Worm (Caenorhabditis elegans) whole organism, L3 larva: ENCODE data around the gene lnp-1.
"Not testable (repeated sequence)": the region's sequence is repeated elsewhere in the genome, so short reads cannot be mapped to it uniquely, and the experiment has no call there.

Experiments used
- ZK546.5 ChIP-seq: sonication (generic microtip); optimal IDR thresholded peaks from 2 replicates; lab custom pipeline; 2017; ENCODE audit warnings: missing biosample characterization, missing genetic modification characterization
- aly-2 ChIP-seq: fragments of 150-350 bp; optimal IDR thresholded peaks from 2 replicates; lab custom pipeline; 2014; ENCODE audit warnings: missing biosample characterization, missing genetic modification characterization
- ama-1 ChIP-seq: fragments of 150-350 bp; optimal IDR thresholded peaks from 2 replicates; lab custom pipeline; 2018
- elt-2 ChIP-seq: sonication (generic microtip); optimal IDR thresholded peaks from 2 replicates; lab custom pipeline; 2016; ENCODE audit warnings: missing genetic modification reagents, mild to moderate bottlenecking, missing genetic modification characterization, missing compliant biosample characterization
- lsy-12 ChIP-seq: sonication (generic microtip); optimal IDR thresholded peaks from 2 replicates; lab custom pipeline; 2016; ENCODE audit warnings: mild to moderate bottlenecking, missing genetic modification characterization, missing compliant biosample characterization
- mdl-1 ChIP-seq: fragments of 150-350 bp; optimal IDR thresholded peaks from 2 replicates; lab custom pipeline; 2014; ENCODE audit warnings: missing biosample characterization, missing genetic modification characterization
- nfya-1 ChIP-seq: sonication (generic microtip); optimal IDR thresholded peaks from 2 replicates; lab custom pipeline; 2017; ENCODE audit warnings: missing genetic modification characterization, mild to moderate bottlenecking, missing compliant biosample characterization, antibody characterized with exemption, moderate library complexity; ENCODE audit not compliant: insufficient read depth
- nhr-23 ChIP-seq: fragments of 150-350 bp; optimal IDR thresholded peaks from 2 replicates; lab custom pipeline; 2014; ENCODE audit warnings: missing biosample characterization, missing genetic modification reagents, missing genetic modification characterization
- nhr-28 ChIP-seq: fragments of 150-350 bp; optimal IDR thresholded peaks from 2 replicates; lab custom pipeline; 2014; ENCODE audit warnings: missing biosample characterization, missing genetic modification characterization
- nhr-77 ChIP-seq: fragments of 150-350 bp; optimal IDR thresholded peaks from 2 replicates; lab custom pipeline; 2014; ENCODE audit warnings: missing biosample characterization, missing genetic modification characterization
- pqm-1 ChIP-seq: fragments of 150-350 bp; optimal IDR thresholded peaks from 2 replicates; lab custom pipeline; 2017; ENCODE audit warnings: missing biosample characterization, missing genetic modification characterization, inconsistent platforms
- skn-1 ChIP-seq: fragments of 150-350 bp; optimal IDR thresholded peaks from 2 replicates; lab custom pipeline; 2014; ENCODE audit warnings: missing biosample characterization, missing genetic modification characterization
- tbx-2 ChIP-seq: sonication (generic microtip); optimal IDR thresholded peaks from 2 replicates; lab custom pipeline; 2016; ENCODE audit warnings: mild to moderate bottlenecking, missing genetic modification characterization, missing compliant biosample characterization
- unc-62 ChIP-seq: fragments of 150-350 bp; sonication (generic microtip); optimal IDR thresholded peaks from 4 replicates; lab custom pipeline; 2014; ENCODE audit warnings: missing biosample characterization, missing genetic modification reagents, missing genetic modification characterization

DNA sequence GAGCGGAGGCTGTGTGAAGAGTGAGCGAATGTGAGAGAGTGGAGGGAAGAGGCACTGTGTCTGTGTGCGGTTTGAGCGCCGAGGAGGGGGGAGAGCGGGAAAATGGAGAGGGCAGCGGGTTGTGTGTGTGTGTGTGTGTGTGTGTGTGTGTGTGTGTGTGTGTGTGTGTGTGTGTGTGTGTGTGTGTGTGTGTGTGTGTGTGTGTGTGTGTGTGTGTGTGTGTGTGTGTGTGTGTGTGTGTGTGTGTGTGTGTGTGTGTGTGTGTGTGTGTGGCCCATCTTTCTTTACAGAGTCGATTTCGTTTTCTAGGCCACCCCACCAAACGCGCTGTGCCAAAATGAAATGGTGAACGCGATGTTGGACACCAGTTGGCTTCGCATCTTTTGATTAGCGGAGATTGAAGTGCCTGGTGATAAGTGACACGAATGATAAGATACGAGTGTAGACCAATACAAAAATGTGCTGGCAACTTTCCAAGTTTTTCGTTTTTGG lies 17.9 kb downstream of the lnp-1 start:
- TF ChIP-seq pqm-1 (tag; lab: Kevin White, UChicago) (peak; percentile 5), nfya-1 (tag; lab: Kevin White, UChicago) (peak; percentile 53), lsy-12 (tag; lab: Kevin White, UChicago) (peak; percentile 95), nhr-23 (tag; lab: Kevin White, UChicago) (peak; percentile 8), elt-2 (peak; percentile 93), tbx-2 (tag; lab: Kevin White, UChicago) (peak; percentile 14)
- TF ChIP-seq unc-62; nhr-77 (tag; lab: Kevin White, UChicago); ama-1 (lab: Kevin White, UChicago); nhr-28 (tag; lab: Kevin White, UChicago); aly-2 (tag; lab: Kevin White, UChicago); mdl-1 (tag; lab: Kevin White, UChicago); ZK546.5 (tag; lab: Kevin White, UChicago); skn-1: not testable (repeated sequence)
